Worm (Caenorhabditis elegans): ENCODE results near the gene M04B2.6.
A peak's percentile ranks its signal among the peaks of the same experiment; 100 is the strongest.

Gene M04B2.6

DNA sequence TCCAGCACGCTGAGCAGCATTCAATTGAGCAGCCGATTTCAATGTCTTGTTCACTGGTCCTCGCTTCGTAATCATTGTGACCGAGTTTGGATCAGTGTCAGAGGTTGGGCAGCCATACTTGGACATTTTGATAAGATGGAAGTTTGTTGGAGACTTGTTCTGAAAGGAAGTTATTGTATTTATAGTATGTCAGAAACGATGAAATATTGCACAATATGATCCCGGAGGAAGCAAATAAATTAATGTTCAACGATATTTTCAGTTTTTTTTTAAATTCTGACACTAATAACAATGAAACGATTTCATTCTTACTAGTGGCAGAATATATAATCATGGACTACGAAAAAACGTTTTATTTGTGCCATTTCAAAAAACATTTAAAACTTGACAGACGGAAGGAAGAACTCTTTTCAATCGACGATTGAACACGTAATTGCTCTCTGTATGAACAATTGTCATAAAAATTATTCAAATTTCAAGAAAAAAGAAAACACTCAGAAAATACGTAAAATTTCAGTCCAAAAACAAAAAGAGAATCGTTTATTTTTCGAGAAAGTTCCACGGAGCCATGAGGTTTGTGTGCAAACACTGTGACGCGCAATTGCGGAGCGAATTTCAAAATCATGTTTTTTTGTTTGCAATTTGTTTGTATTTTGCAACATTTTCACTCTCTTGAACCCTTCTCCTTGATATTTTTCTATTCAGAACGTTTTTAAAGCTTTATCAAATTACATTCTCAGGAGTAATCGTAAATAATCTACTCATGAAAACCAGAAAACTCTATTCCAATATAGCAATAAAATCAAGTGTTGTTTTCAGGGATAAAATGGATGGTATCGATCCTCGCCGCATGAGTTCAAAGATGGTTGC is 30.3 kb downstream of the M04B2.6 start, which contains the start of the genes mbf-1 and nse-4 (continued):
- TF ChIP-seq ztf-18 (tag; optimal IDR thresholded peaks at IDR 0.05) (no peak), F33H1.4 (GFP tag; IDR thresholded peaks at IDR 0.05) (peak; percentile 53), nhr-27 (tag; optimal IDR thresholded peaks at IDR 0.05) (no peak), lin-54 (GFP tag; optimal IDR thresholded peaks at IDR 0.05) (peak; percentile 73), snpc-3.4 (tag; optimal IDR thresholded peaks at IDR 0.05) (no peak), aptf-3 (GFP tag; IDR thresholded peaks at IDR 0.05) (no peak), let-607 (tag; optimal IDR thresholded peaks at IDR 0.05) (peak in 1 of 2 experiments; percentile 12), T26A5.8 (tag; optimal IDR thresholded peaks at IDR 0.05) (no peak), Y56A3A.18 (GFP tag; IDR thresholded peaks at IDR 0.05) (no peak), attf-5 (GFP tag; optimal IDR thresholded peaks at IDR 0.05) (peak; percentile 43), hrde-1 (tag; optimal IDR thresholded peaks at IDR 0.05; ENCODE audit: borderline replicate concordance) (no peak), F23B12.7 (tag; optimal IDR thresholded peaks at IDR 0.05; ENCODE audit: insufficient read depth) (peak; percentile 69), nfya-2 (GFP tag; IDR thresholded peaks at IDR 0.05) (no peak), lsl-1 (GFP tag; optimal IDR thresholded peaks at IDR 0.05) (peak; percentile 39), mes-4 (tag; optimal IDR thresholded peaks at IDR 0.05) (no peak), attf-3 (GFP tag; conservative IDR thresholded peaks at IDR 0.05) (no peak), hlh-26 (GFP tag; conservative IDR thresholded peaks at IDR 0.05) (no peak), ekl-4 (GFP tag; IDR thresholded peaks at IDR 0.05) (0 out of 2 replicates have a peak, but pooled peaks have one; percentile 34), Y79H2A.3 (GFP tag; conservative IDR thresholded peaks at IDR 0.05) (no peak), hlh-12 (tag; optimal IDR thresholded peaks at IDR 0.05) (no peak), cebp-2 (GFP tag; IDR thresholded peaks at IDR 0.05) (no peak), lin-26 (GFP tag; IDR thresholded peaks at IDR 0.05) (peak; percentile 71; the same call in 1 of the 2 replicates), C06A6.2 (GFP tag; conservative IDR thresholded peaks at IDR 0.05) (no peak), ceh-27 (GFP tag; optimal IDR thresholded peaks at IDR 0.05) (peak; percentile 4), ama-1 (optimal IDR thresholded peaks at IDR 0.05) (peak; percentile 1), ama-1 (GFP tag; optimal IDR thresholded peaks at IDR 0.05) (no peak), aptf-2 (GFP tag; conservative IDR thresholded peaks at IDR 0.05) (no peak), Y67H2A.10 (GFP tag; conservative IDR thresholded peaks at IDR 0.05) (no peak), dox-1 (GFP tag; IDR thresholded peaks at IDR 0.05) (no peak), hsf-1 (GFP tag; IDR thresholded peaks at IDR 0.05) (peak; percentile 98), ztf-28 (GFP tag; IDR thresholded peaks at IDR 0.05) (no peak), atf-7 (tag; optimal IDR thresholded peaks at IDR 0.05) (no peak), snpc-1.3 (tag; optimal IDR thresholded peaks at IDR 0.05; ENCODE audit: insufficient read depth) (peak; percentile 51), hmg-1.2 (GFP tag; IDR thresholded peaks at IDR 0.05) (peak; percentile 37; the same call in 1 of the 2 replicates), dpl-1 (GFP tag; optimal IDR thresholded peaks at IDR 0.05) (peak; percentile 61), ZK185.1 (tag; optimal IDR thresholded peaks at IDR 0.05; ENCODE audit: poor library complexity, severe bottlenecking) (no peak), nfyb-1 (GFP tag; IDR thresholded peaks at IDR 0.05) (no peak), tbx-9 (tag; optimal IDR thresholded peaks at IDR 0.05; ENCODE audit: borderline replicate concordance) (no peak), tlf-1 (GFP tag; optimal IDR thresholded peaks at IDR 0.05) (no peak), unc-130 (GFP tag; optimal IDR thresholded peaks at IDR 0.05) (no peak), nfya-1 (tag; optimal IDR thresholded peaks at IDR 0.05; ENCODE audit: borderline replicate concordance, insufficient read depth) (no peak), cebp-1 (GFP tag; IDR thresholded peaks at IDR 0.05) (peak; percentile 32; the same call in 1 of the 2 replicates), cebp-1 (tag; optimal IDR thresholded peaks at IDR 0.05) (peak; percentile 79)

All from whole organism, young adult.